Worm (Caenorhabditis elegans) whole organism, young adult: ENCODE results near the gene dss-1.

Source experiments
- F10E7.11 ChIP-seq: sonication (generic microtip); optimal IDR thresholded peaks from 2 replicates; lab custom pipeline; 2017; ENCODE audit warnings: mild to moderate bottlenecking, missing genetic modification characterization, moderate library complexity, missing compliant biosample characterization
- F23B12.7 ChIP-seq: sonication (generic microtip); optimal IDR thresholded peaks from 2 replicates; lab custom pipeline; 2017; ENCODE audit warnings: missing genetic modification characterization, mild to moderate bottlenecking, missing compliant biosample characterization, antibody characterized with exemption, moderate library complexity; ENCODE audit not compliant: insufficient read depth
- F52B5.7 ChIP-seq: sonication (generic microtip); optimal IDR thresholded peaks from 2 replicates; lab custom pipeline; 2016; ENCODE audit warnings: mild to moderate bottlenecking, missing genetic modification characterization, missing compliant biosample characterization
- F57C9.4 ChIP-seq: sonication (generic microtip); optimal IDR thresholded peaks from 2 replicates; lab custom pipeline; 2017; ENCODE audit warnings: mild to moderate bottlenecking, missing genetic modification characterization, missing compliant biosample characterization
- T07F8.4 ChIP-seq: sonication (generic microtip); optimal IDR thresholded peaks from 2 replicates; lab custom pipeline; 2016; ENCODE audit warnings: mild to moderate bottlenecking, missing genetic modification characterization, moderate library complexity, missing compliant biosample characterization
- Y53G8AR.9 ChIP-seq: fragments of 200-800 bp; sonication (Bioruptor generic); conservative IDR thresholded peaks from 2 replicates; pipeline ENCODE4 v1.3.6; 2022; ENCODE audit warnings: missing genetic modification reagents, missing genetic modification characterization, missing compliant biosample characterization
- Y67H2A.10 ChIP-seq: fragments of 200-800 bp; sonication (Bioruptor generic); conservative IDR thresholded peaks from 2 replicates; pipeline ENCODE4 v1.3.6; 2022; ENCODE audit warnings: missing genetic modification reagents, missing genetic modification characterization, missing compliant biosample characterization
- ZK185.1 ChIP-seq: sonication (generic microtip); optimal IDR thresholded peaks from 2 replicates; lab custom pipeline; 2016; ENCODE audit warnings: mild to moderate bottlenecking, missing genetic modification characterization, missing compliant biosample characterization; ENCODE audit not compliant: poor library complexity, severe bottlenecking
- aptf-3 ChIP-seq: fragments of 200-800 bp; sonication (Bioruptor generic); IDR thresholded peaks from 2 replicates; pipeline ENCODE4 v1.3.6; 2022; ENCODE audit warnings: missing genetic modification characterization, missing compliant biosample characterization
- attf-6 ChIP-seq: fragments of 200-800 bp; sonication (Bioruptor generic); IDR thresholded peaks from 2 replicates; pipeline ENCODE4 v1.3.6; 2022; ENCODE audit warnings: missing genetic modification reagents, missing genetic modification characterization, missing compliant biosample characterization
- cebp-1 ChIP-seq, 2 experiments: fragments of 200-800 bp in 1 of 2; sonication (Bioruptor generic) in 1 of 2; sonication (generic microtip) in 1 of 2; IDR thresholded peaks in 1 of 2; optimal IDR thresholded peaks in 1 of 2; 2 replicates each; pipeline versions ENCODE4 v1.3.6 to Lab custom; 2017 to 2022; ENCODE audit warnings: missing compliant biosample characterization in 2 of 2, missing genetic modification characterization in 2 of 2, mild to moderate bottlenecking in 1 of 2, missing genetic modification reagents in 1 of 2, moderate library complexity in 1 of 2
- ceh-58 ChIP-seq: fragments of 200-800 bp; sonication (Bioruptor generic); IDR thresholded peaks from 2 replicates; pipeline ENCODE4 v1.3.6; 2022; ENCODE audit warnings: missing genetic modification characterization, missing compliant biosample characterization
- ceh-91 ChIP-seq: fragments of 200-800 bp; sonication (Bioruptor generic); IDR thresholded peaks from 2 replicates; pipeline ENCODE4 v1.3.6; 2022; ENCODE audit warnings: missing genetic modification reagents, missing genetic modification characterization, missing compliant biosample characterization
- die-1 ChIP-seq: sonication (generic microtip); optimal IDR thresholded peaks from 2 replicates; lab custom pipeline; 2016; ENCODE audit warnings: missing genotype, mild to moderate bottlenecking, missing genetic modification characterization, missing compliant biosample characterization
- dox-1 ChIP-seq: fragments of 200-800 bp; sonication (Bioruptor generic); IDR thresholded peaks from 2 replicates; pipeline ENCODE4 v1.3.6; 2022; ENCODE audit warnings: missing genetic modification reagents, missing genetic modification characterization, missing compliant biosample characterization
- efl-1 ChIP-seq: fragments of 150-350 bp; optimal IDR thresholded peaks from 2 replicates; lab custom pipeline; 2014; ENCODE audit warnings: missing biosample characterization, missing genetic modification reagents, missing genetic modification characterization
- egl-44 ChIP-seq: fragments of 200-800 bp; sonication (Bioruptor generic); IDR thresholded peaks from 2 replicates; pipeline ENCODE4 v1.3.6; 2022; ENCODE audit warnings: missing genetic modification reagents, missing genetic modification characterization, missing compliant biosample characterization
- egrh-3 ChIP-seq: fragments of 200-800 bp; sonication (Bioruptor generic); IDR thresholded peaks from 2 replicates; pipeline ENCODE4 v1.3.6; 2022; ENCODE audit warnings: missing genetic modification reagents, missing genetic modification characterization, missing compliant biosample characterization
- fkh-3 ChIP-seq: sonication (generic microtip); optimal IDR thresholded peaks from 2 replicates; lab custom pipeline; 2016; ENCODE audit warnings: mild to moderate bottlenecking, missing genetic modification characterization, missing compliant biosample characterization
- gei-17 ChIP-seq: fragments of 200-800 bp; sonication (Bioruptor generic); optimal IDR thresholded peaks from 2 replicates; lab custom pipeline; 2018; ENCODE audit warnings: mild to moderate bottlenecking, missing genetic modification characterization, missing compliant biosample characterization
- hmg-20 ChIP-seq: fragments of 200-800 bp; sonication (Bioruptor generic); IDR thresholded peaks from 2 replicates; pipeline ENCODE4 v1.3.6; 2022; ENCODE audit warnings: missing genetic modification reagents, missing genetic modification characterization, missing compliant biosample characterization
- hsf-1 ChIP-seq: fragments of 200-800 bp; sonication (Bioruptor generic); IDR thresholded peaks from 2 replicates; pipeline ENCODE4 v1.3.6; 2022; ENCODE audit warnings: missing genetic modification reagents, missing genetic modification characterization, missing compliant biosample characterization
- lag-1 ChIP-seq: fragments of 200-800 bp; sonication (Bioruptor generic); IDR thresholded peaks from 2 replicates; pipeline ENCODE4 v1.3.6; 2022; ENCODE audit warnings: missing genetic modification reagents, missing genetic modification characterization, missing compliant biosample characterization
- madf-8 ChIP-seq: fragments of 200-800 bp; sonication (Bioruptor generic); conservative IDR thresholded peaks from 2 replicates; pipeline ENCODE4 v1.3.6; 2022; ENCODE audit warnings: missing genetic modification reagents, missing genetic modification characterization, missing compliant biosample characterization
- nfya-2 ChIP-seq: fragments of 200-800 bp; sonication (Bioruptor generic); IDR thresholded peaks from 2 replicates; pipeline ENCODE4 v1.3.6; 2022; ENCODE audit warnings: missing genetic modification reagents, missing genetic modification characterization, missing compliant biosample characterization
- nfyb-1 ChIP-seq: fragments of 200-800 bp; sonication (Bioruptor generic); IDR thresholded peaks from 2 replicates; pipeline ENCODE4 v1.3.6; 2022; ENCODE audit warnings: missing genetic modification reagents, missing genetic modification characterization, missing compliant biosample characterization
- nhr-80 ChIP-seq: sonication (generic microtip); optimal IDR thresholded peaks from 2 replicates; lab custom pipeline; 2016; ENCODE audit warnings: missing genetic modification characterization, missing compliant biosample characterization
- rec-8 ChIP-seq, 2 experiments: sonication (generic microtip); optimal IDR thresholded peaks; 2 replicates each; lab custom pipeline; 2016; ENCODE audit warnings: mild to moderate bottlenecking in 2 of 2, missing genetic modification characterization in 2 of 2, missing genetic modification reagents in 2 of 2, missing genotype in 2 of 2, missing biosample characterization in 1 of 2, missing compliant biosample characterization in 1 of 2, moderate library complexity in 1 of 2
- sdz-38 ChIP-seq: sonication (generic microtip); optimal IDR thresholded peaks from 2 replicates; lab custom pipeline; 2016; ENCODE audit warnings: missing genotype, missing genetic modification characterization, missing compliant biosample characterization
- sea-2 ChIP-seq: fragments of 200-800 bp; sonication (Bioruptor generic); IDR thresholded peaks from 2 replicates; pipeline ENCODE4 v1.3.6; 2022; ENCODE audit warnings: missing genetic modification characterization, missing compliant biosample characterization
- tbp1 ChIP-seq: fragments of 200-800 bp; sonication (Bioruptor generic); optimal IDR thresholded peaks from 2 replicates; lab custom pipeline; 2018; ENCODE audit warnings: mild to moderate bottlenecking, missing genetic modification characterization, missing compliant biosample characterization
- xnd-1 ChIP-seq: sonication (generic microtip); optimal IDR thresholded peaks from 2 replicates; lab custom pipeline; 2016; ENCODE audit warnings: missing genotype, missing genetic modification reagents, missing genetic modification characterization, missing compliant biosample characterization
- ztf-22 ChIP-seq: fragments of 200-800 bp; sonication (Bioruptor generic); optimal IDR thresholded peaks from 2 replicates; lab custom pipeline; 2018; ENCODE audit warnings: mild to moderate bottlenecking, missing genetic modification characterization, moderate library complexity, missing compliant biosample characterization
- ztf-26 ChIP-seq: sonication (generic microtip); optimal IDR thresholded peaks from 2 replicates; lab custom pipeline; 2017; ENCODE audit warnings: missing genetic modification characterization, missing compliant biosample characterization
- ztf-28 ChIP-seq: fragments of 200-800 bp; sonication (Bioruptor generic); IDR thresholded peaks from 2 replicates; pipeline ENCODE4 v1.3.6; 2022; ENCODE audit warnings: missing genetic modification reagents, missing genetic modification characterization, missing compliant biosample characterization
- ztf-3 ChIP-seq: fragments of 200-800 bp; sonication (Bioruptor generic); optimal IDR thresholded peaks from 2 replicates; lab custom pipeline; 2018; ENCODE audit warnings: mild to moderate bottlenecking, missing genetic modification characterization, missing compliant biosample characterization

The dss-1 gene

DNA sequence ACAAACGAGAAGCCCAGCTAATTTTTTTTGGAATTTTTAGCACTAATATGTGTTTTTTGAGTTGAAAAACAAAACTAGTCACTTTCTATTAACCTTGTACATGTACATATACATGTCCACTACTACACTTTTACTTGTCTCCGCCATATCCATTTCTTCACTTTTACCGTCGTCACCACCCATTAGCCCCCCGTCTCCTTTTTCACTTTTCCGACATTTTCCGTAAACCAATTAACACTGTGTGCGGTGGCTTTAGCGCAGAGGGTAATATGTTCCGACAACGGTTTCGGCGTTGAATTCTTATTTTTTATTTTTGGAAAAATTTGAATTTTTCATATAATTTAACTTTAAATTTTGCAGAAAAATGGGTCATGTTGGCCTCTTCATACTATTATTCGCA lies 44.4 kb downstream of the dss-1 start, which contains the start of gene cdh-12:
cdh-12 (plus strand) TSS at position 365 of the 400 bp plus-strand sequence.
- TF ChIP-seq die-1 (tag; lab: Kevin White, UChicago), result no peak
- TF ChIP-seq nfyb-1 (GFP tag; lab: Robert Waterston, UW), result no peak
- TF ChIP-seq fkh-3 (tag; lab: Kevin White, UChicago), result no peak
- no peak for TF ChIP-seq aptf-3 (GFP tag; lab: Robert Waterston, UW)
- TF ChIP-seq lag-1, result no peak
- no peak for TF ChIP-seq ztf-28 (GFP tag; lab: Robert Waterston, UW)
- TF ChIP-seq ztf-26 (tag; lab: Kevin White, UChicago), result no peak
- TF ChIP-seq Y67H2A.10 (GFP tag; lab: Robert Waterston, UW), result no peak
- TF ChIP-seq sdz-38 (tag; lab: Kevin White, UChicago), result no peak
- TF ChIP-seq ztf-3 (GFP tag; lab: Kevin White, UChicago), result no peak

DNA sequence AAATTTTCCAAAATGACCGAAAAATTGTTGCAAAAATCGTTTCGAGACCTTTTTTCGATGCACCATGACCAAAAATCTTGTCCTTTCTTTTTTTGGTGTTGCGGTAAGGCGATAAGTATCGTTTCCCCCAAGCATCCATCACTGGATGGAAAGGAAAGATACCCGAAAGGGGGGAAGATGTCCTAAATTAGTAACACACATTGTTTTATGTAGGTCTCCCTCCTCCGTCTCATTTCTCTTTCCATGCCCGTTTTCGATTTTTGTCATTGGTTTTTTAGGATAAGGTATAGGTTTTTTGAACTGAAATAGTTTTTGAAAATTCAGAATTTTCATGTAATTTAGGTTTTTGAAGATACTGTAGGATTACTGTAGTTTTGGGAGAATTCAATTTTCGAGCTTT lies 46.6 kb downstream of the dss-1 start:
- no peak for TF ChIP-seq F52B5.7
- no peak for TF ChIP-seq ztf-22
- TF ChIP-seq Y53G8AR.9 (GFP tag; lab: Robert Waterston, UW), result no peak
- TF ChIP-seq egl-44 (GFP tag; lab: Robert Waterston, UW), result no peak
- no peak for TF ChIP-seq sea-2 (GFP tag; lab: Robert Waterston, UW)
- no peak for TF ChIP-seq xnd-1 (tag; lab: Kevin White, UChicago)
- TF ChIP-seq F23B12.7 (tag; lab: Kevin White, UChicago), result no peak
- TF ChIP-seq dox-1 (GFP tag; lab: Robert Waterston, UW), result no peak
- TF ChIP-seq ceh-91 (GFP tag; lab: Robert Waterston, UW), result no peak
- TF ChIP-seq cebp-1 (GFP tag; IDR thresholded peaks at IDR 0.05; lab: Robert Waterston, UW), result no peak
- TF ChIP-seq cebp-1 (tag; optimal IDR thresholded peaks at IDR 0.05; lab: Kevin White, UChicago), result no peak
- no peak for TF ChIP-seq attf-6 (GFP tag; lab: Robert Waterston, UW)
- TF ChIP-seq hmg-20 (GFP tag; lab: Robert Waterston, UW), result no peak
- TF ChIP-seq, all 124 proteins: peak for 0

DNA sequence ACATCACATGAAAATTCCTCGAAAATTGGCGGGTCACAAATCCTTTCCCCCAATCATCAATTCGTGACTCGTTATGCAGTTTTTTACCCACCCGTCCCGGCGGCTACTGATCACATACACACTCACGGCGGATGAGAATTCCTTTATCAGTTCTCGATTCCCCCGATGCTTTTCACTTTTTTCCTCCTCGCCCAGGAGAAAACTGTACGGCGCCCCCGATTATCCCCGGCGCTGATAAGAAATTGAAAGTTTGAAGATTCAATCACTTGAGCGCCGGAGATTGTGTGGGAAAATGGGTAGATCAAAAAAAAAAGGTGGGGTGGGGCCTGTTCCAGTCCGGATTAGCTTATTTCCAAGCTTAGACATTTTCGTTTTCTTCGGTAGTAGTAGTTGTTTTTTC lies 48.2 kb downstream of the dss-1 start:
- no peak for TF ChIP-seq gei-17 (GFP tag; lab: Kevin White, UChicago)
- TF ChIP-seq rec-8 (tag; optimal IDR thresholded peaks at IDR 0.05; lab: Kevin White, UChicago), result no peak
- TF ChIP-seq sdz-38 (tag; lab: Kevin White, UChicago), result no peak
- TF ChIP-seq egrh-3 (GFP tag; lab: Robert Waterston, UW), result no peak
- TF ChIP-seq efl-1 (GFP tag; lab: Kevin White, UChicago), result no peak
- no peak for TF ChIP-seq Y53G8AR.9 (GFP tag; lab: Robert Waterston, UW)
- TF ChIP-seq ceh-58 (GFP tag; lab: Robert Waterston, UW), result no peak
- TF ChIP-seq madf-8, result no peak
- no peak for TF ChIP-seq hsf-1 (GFP tag; lab: Robert Waterston, UW)
- no peak for TF ChIP-seq tbp1
- no peak for TF ChIP-seq dox-1 (GFP tag; lab: Robert Waterston, UW)
- TF ChIP-seq nfya-2 (GFP tag; lab: Robert Waterston, UW), result no peak
- no peak for TF ChIP-seq F10E7.11 (tag; lab: Kevin White, UChicago)
- TF ChIP-seq nhr-80 (tag; lab: Kevin White, UChicago), result no peak
- TF ChIP-seq F57C9.4, result no peak
- no peak for TF ChIP-seq ZK185.1 (tag; lab: Kevin White, UChicago)
- no peak for TF ChIP-seq T07F8.4 (tag; lab: Kevin White, UChicago)
